Worm (Caenorhabditis elegans) whole organism, young adult: ENCODE data around the gene K08H2.10.

ENCODE experiments used
- B0019.2 ChIP-seq: fragments of 200-800 bp; sonication (Bioruptor generic); conservative IDR thresholded peaks from 2 replicates; pipeline ENCODE4 v1.3.6; 2022; ENCODE audit warnings: missing genetic modification reagents, missing genetic modification characterization, missing compliant biosample characterization
- B0035.1 ChIP-seq: sonication (generic microtip); optimal IDR thresholded peaks from 2 replicates; lab custom pipeline; 2016; ENCODE audit warnings: missing genetic modification characterization, mild to moderate bottlenecking, missing compliant biosample characterization, missing genotype, missing genetic modification reagents
- C17E4.6 ChIP-seq: fragments of 200-800 bp; sonication (Bioruptor generic); IDR thresholded peaks from 2 replicates; pipeline ENCODE4 v1.3.6; 2022; ENCODE audit warnings: missing genetic modification reagents, missing genetic modification characterization, missing compliant biosample characterization
- F33H1.4 ChIP-seq: fragments of 200-800 bp; sonication (Bioruptor generic); IDR thresholded peaks from 2 replicates; pipeline ENCODE4 v1.3.6; 2022; ENCODE audit warnings: missing genetic modification reagents, missing genetic modification characterization, missing compliant biosample characterization
- F37B4.10 ChIP-seq: fragments of 200-800 bp; sonication (Bioruptor generic); IDR thresholded peaks from 2 replicates; pipeline ENCODE4 v1.3.6; 2022; ENCODE audit warnings: missing genetic modification characterization, missing compliant biosample characterization
- ama-1 ChIP-seq, 3 experiments: fragments of 150-350 bp in 1 of 3; sonication (generic microtip) in 2 of 3; optimal IDR thresholded peaks; 2 replicates each; lab custom pipeline; 2014 to 2018; ENCODE audit warnings: missing biosample characterization in 2 of 3, missing genetic modification characterization in 2 of 3, missing genetic modification reagents in 2 of 3
- cebp-2 ChIP-seq: fragments of 200-800 bp; sonication (Bioruptor generic); IDR thresholded peaks from 2 replicates; pipeline ENCODE4 v1.3.6; 2022; ENCODE audit warnings: missing genetic modification characterization, missing compliant biosample characterization
- ceh-58 ChIP-seq: fragments of 200-800 bp; sonication (Bioruptor generic); IDR thresholded peaks from 2 replicates; pipeline ENCODE4 v1.3.6; 2022; ENCODE audit warnings: missing genetic modification characterization, missing compliant biosample characterization
- die-1 ChIP-seq: sonication (generic microtip); optimal IDR thresholded peaks from 2 replicates; lab custom pipeline; 2016; ENCODE audit warnings: missing genotype, mild to moderate bottlenecking, missing genetic modification characterization, missing compliant biosample characterization
- dpl-1 ChIP-seq: fragments of 150-350 bp; optimal IDR thresholded peaks from 2 replicates; lab custom pipeline; 2014; ENCODE audit warnings: missing biosample characterization, missing genetic modification reagents, missing genetic modification characterization
- hlh-12 ChIP-seq: sonication (generic microtip); optimal IDR thresholded peaks from 2 replicates; lab custom pipeline; 2016; ENCODE audit warnings: missing genetic modification characterization, missing compliant biosample characterization
- nhr-179 ChIP-seq: sonication (generic microtip); optimal IDR thresholded peaks from 2 replicates; lab custom pipeline; 2016; ENCODE audit warnings: mild to moderate bottlenecking, missing genetic modification characterization, missing compliant biosample characterization
- rcor-1 ChIP-seq: fragments of 200-800 bp; sonication (Bioruptor generic); IDR thresholded peaks from 2 replicates; pipeline ENCODE4 v1.3.6; 2022; ENCODE audit warnings: missing genetic modification reagents, missing genetic modification characterization, missing compliant biosample characterization

- TF ChIP-seq rcor-1 (GFP tag; lab: Robert Waterston, UW): no peak
- no peak for TF ChIP-seq hlh-12 (tag; lab: Kevin White, UChicago)
- no peak for TF ChIP-seq nhr-179 (tag; lab: Kevin White, UChicago)
- no peak for TF ChIP-seq ama-1 (optimal IDR thresholded peaks at IDR 0.05; lab: Kevin White, UChicago)
- TF ChIP-seq ama-1 (GFP tag; optimal IDR thresholded peaks at IDR 0.05; lab: Kevin White, UChicago): no peak
- TF ChIP-seq C17E4.6 (GFP tag; lab: Robert Waterston, UW): no peak
- TF ChIP-seq cebp-2: no peak
- no peak for TF ChIP-seq die-1
- no peak for TF ChIP-seq B0019.2
- no peak for TF ChIP-seq F33H1.4
- TF ChIP-seq ceh-58 (GFP tag; lab: Robert Waterston, UW): no peak
- no peak for TF ChIP-seq F37B4.10 (GFP tag; lab: Robert Waterston, UW)
- TF ChIP-seq dpl-1 (GFP tag; lab: Kevin White, UChicago): no peak
- TF ChIP-seq B0035.1: no peak
Measured at ce11 chrX:13262195-13262594, 4.6 kb downstream of the K08H2.10 start, which contains the start of gene K09A11.1.
